Fruit fly (Drosophila melanogaster): ENCODE results near the gene Or65b.

DNA sequence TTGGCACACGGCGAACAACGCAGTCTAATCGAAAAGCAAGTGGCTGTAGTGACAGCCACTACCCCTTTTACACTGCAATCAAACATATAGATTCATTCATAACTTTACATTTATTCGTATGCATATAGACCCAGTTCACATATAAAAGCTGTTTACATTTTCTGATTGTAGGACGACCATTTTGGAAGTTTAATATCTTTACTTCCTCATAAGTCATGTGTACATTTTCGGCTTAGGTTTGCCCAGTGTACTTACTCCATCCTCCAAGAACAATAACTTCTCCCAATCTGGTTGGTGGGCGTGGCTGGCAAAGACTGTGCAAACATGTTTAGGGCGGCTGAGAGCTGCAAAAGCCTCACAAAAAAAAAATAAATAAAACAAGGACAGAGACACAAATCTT is 12.9 kb downstream of the Or65b start:
- TF ChIP-seq h (GFP tag; optimal IDR thresholded peaks at IDR 0.05) = peak; percentile 5
- no peak for TF ChIP-seq brk (GFP tag; optimal IDR thresholded peaks at IDR 0.05)
- TF ChIP-seq Abd-B (GFP tag; optimal IDR thresholded peaks at IDR 0.05) = no peak
- no peak for TF ChIP-seq jim (GFP tag; optimal IDR thresholded peaks at IDR 0.05)
- TF ChIP-seq OdsH (GFP tag; optimal IDR thresholded peaks at IDR 0.05) = no peak
- no peak for TF ChIP-seq N (GFP tag; optimal IDR thresholded peaks at IDR 0.05)
- TF ChIP-seq ey (GFP tag; optimal IDR thresholded peaks at IDR 0.05) = peak; percentile 9
- TF ChIP-seq fru (GFP tag; optimal IDR thresholded peaks at IDR 0.05) = no peak
- no peak for TF ChIP-seq Dfd (GFP tag; optimal IDR thresholded peaks at IDR 0.05)
- no peak for TF ChIP-seq Mio (GFP tag; optimal IDR thresholded peaks at IDR 0.05)
- TF ChIP-seq lola (GFP tag; optimal IDR thresholded peaks at IDR 0.05) = no peak
- no peak for TF ChIP-seq pan (optimal IDR thresholded peaks at IDR 0.05)
- no peak for TF ChIP-seq br (GFP tag; optimal IDR thresholded peaks at IDR 0.05)
- TF ChIP-seq dsf (GFP tag; optimal IDR thresholded peaks at IDR 0.05; ENCODE audit: borderline replicate concordance) = no peak

Data from whole organism, wandering third instar larva.